Worm (Caenorhabditis elegans) whole organism, mixed stage, embryonic: ENCODE measurements around the gene str-262.

Experiments
- M03D4.4 ChIP-seq: sonication (generic microtip); optimal IDR thresholded peaks from 2 replicates; lab custom pipeline; 2017; ENCODE audit warnings: mild to moderate bottlenecking, missing genetic modification characterization, missing compliant biosample characterization
- bed-3 ChIP-seq: fragments of 200-800 bp; sonication (Bioruptor generic); optimal IDR thresholded peaks from 3 replicates; lab custom pipeline; 2018; ENCODE audit warnings: mild to moderate bottlenecking, missing genetic modification characterization, moderate library complexity, missing compliant biosample characterization
- blmp-1 ChIP-seq: fragments of 150-350 bp; optimal IDR thresholded peaks from 2 replicates; lab custom pipeline; 2014; ENCODE audit warnings: missing biosample characterization, missing genetic modification characterization
- ceh-39 ChIP-seq: fragments of 150-350 bp; optimal IDR thresholded peaks from 2 replicates; lab custom pipeline; 2014; ENCODE audit warnings: missing biosample characterization, missing genetic modification characterization
- ceh-43 ChIP-seq: fragments of 200-800 bp; sonication (Bioruptor generic); optimal IDR thresholded peaks from 2 replicates; lab custom pipeline; 2018; ENCODE audit warnings: mild to moderate bottlenecking, missing genetic modification characterization, moderate library complexity, missing compliant biosample characterization
- ceh-83 ChIP-seq: fragments of 200-800 bp; sonication (Bioruptor generic); optimal IDR thresholded peaks from 2 replicates; lab custom pipeline; 2018; ENCODE audit warnings: mild to moderate bottlenecking, missing genetic modification characterization, missing compliant biosample characterization
- ces-1 ChIP-seq: fragments of 150-350 bp; optimal IDR thresholded peaks from 2 replicates; lab custom pipeline; 2014; ENCODE audit warnings: missing biosample characterization, missing genetic modification reagents, missing genetic modification characterization
- cnd-1 ChIP-seq: fragments of 200-800 bp; sonication (Bioruptor generic); optimal IDR thresholded peaks from 2 replicates; lab custom pipeline; 2018; ENCODE audit warnings: mild to moderate bottlenecking, missing genetic modification characterization, missing compliant biosample characterization
- drap-1 ChIP-seq: fragments of 200-800 bp; sonication (Bioruptor generic); optimal IDR thresholded peaks from 3 replicates; lab custom pipeline; 2018; ENCODE audit warnings: mild to moderate bottlenecking, missing genetic modification characterization, missing compliant biosample characterization
- elt-1 ChIP-seq: sonication (generic microtip); optimal IDR thresholded peaks from 2 replicates; lab custom pipeline; 2017; ENCODE audit warnings: missing genetic modification characterization, mild to moderate bottlenecking, missing compliant biosample characterization, antibody characterized with exemption, moderate library complexity, borderline replicate concordance; ENCODE audit not compliant: insufficient read depth
- elt-3 ChIP-seq: fragments of 150-350 bp; optimal IDR thresholded peaks from 2 replicates; lab custom pipeline; 2014; ENCODE audit warnings: missing biosample characterization, missing genetic modification characterization
- flh-1 ChIP-seq: fragments of 200-800 bp; sonication (Bioruptor generic); optimal IDR thresholded peaks from 2 replicates; lab custom pipeline; 2018; ENCODE audit warnings: mild to moderate bottlenecking, missing genetic modification characterization, moderate library complexity, missing compliant biosample characterization
- ham-2 ChIP-seq: fragments of 200-800 bp; sonication (Bioruptor generic); optimal IDR thresholded peaks from 2 replicates; lab custom pipeline; 2018; ENCODE audit warnings: mild to moderate bottlenecking, missing genetic modification characterization, missing compliant biosample characterization
- hlh-1 ChIP-seq: fragments of 150-350 bp; optimal IDR thresholded peaks from 2 replicates; lab custom pipeline; 2014; ENCODE audit warnings: missing biosample characterization, missing genetic modification reagents, missing genetic modification characterization
- lin-32 ChIP-seq: fragments of 200-800 bp; sonication (Bioruptor generic); optimal IDR thresholded peaks from 2 replicates; lab custom pipeline; 2018; ENCODE audit warnings: mild to moderate bottlenecking, missing genetic modification characterization, missing compliant biosample characterization
- lsy-2 ChIP-seq: fragments of 150-350 bp; optimal IDR thresholded peaks from 2 replicates; lab custom pipeline; 2014; ENCODE audit warnings: missing biosample characterization, missing genetic modification characterization
- mab-5 ChIP-seq: fragments of 150-350 bp; optimal IDR thresholded peaks from 2 replicates; lab custom pipeline; 2014; ENCODE audit warnings: missing biosample characterization, missing genetic modification characterization
- mep-1 ChIP-seq: fragments of 150-350 bp; optimal IDR thresholded peaks from 2 replicates; lab custom pipeline; 2017; ENCODE audit warnings: missing biosample characterization, missing genetic modification reagents, missing genetic modification characterization, inconsistent platforms
- nhr-12 ChIP-seq: fragments of 150-350 bp; optimal IDR thresholded peaks from 2 replicates; lab custom pipeline; 2014; ENCODE audit warnings: missing biosample characterization, missing genetic modification characterization
- nhr-2 ChIP-seq: fragments of 150-350 bp; optimal IDR thresholded peaks from 2 replicates; lab custom pipeline; 2014; ENCODE audit warnings: missing biosample characterization, missing genetic modification characterization
- nhr-237 ChIP-seq: fragments of 150-350 bp; optimal IDR thresholded peaks from 2 replicates; lab custom pipeline; 2014; ENCODE audit warnings: missing biosample characterization, missing genetic modification characterization
- nhr-28 ChIP-seq: fragments of 150-350 bp; optimal IDR thresholded peaks from 2 replicates; lab custom pipeline; 2014; ENCODE audit warnings: missing biosample characterization, missing genetic modification characterization
- pha-4 ChIP-seq: fragments of 150-350 bp; optimal IDR thresholded peaks from 2 replicates; lab custom pipeline; 2018; ENCODE audit warnings: missing biosample characterization, missing genetic modification reagents, missing genetic modification characterization
- snpc-4 ChIP-seq: fragments of 150-350 bp; optimal IDR thresholded peaks from 2 replicates; lab custom pipeline; 2014; ENCODE audit warnings: missing biosample characterization, missing genetic modification characterization
- sptf-1 ChIP-seq: sonication (generic microtip); optimal IDR thresholded peaks from 2 replicates; lab custom pipeline; 2017; ENCODE audit warnings: mild to moderate bottlenecking, missing genetic modification characterization, moderate library complexity, missing compliant biosample characterization
- tbx-8 ChIP-seq: fragments of 200-800 bp; sonication (Bioruptor generic); optimal IDR thresholded peaks from 2 replicates; lab custom pipeline; 2018; ENCODE audit warnings: mild to moderate bottlenecking, missing genetic modification characterization, moderate library complexity, missing compliant biosample characterization
- unc-120 ChIP-seq: sonication (generic microtip); optimal IDR thresholded peaks from 2 replicates; lab custom pipeline; 2017; ENCODE audit warnings: missing genetic modification characterization, missing compliant biosample characterization; ENCODE audit not compliant: poor library complexity, severe bottlenecking
- unc-39 ChIP-seq: fragments of 150-350 bp; optimal IDR thresholded peaks from 2 replicates; lab custom pipeline; 2014; ENCODE audit warnings: missing biosample characterization, missing genetic modification characterization
- unc-62 ChIP-seq: fragments of 150-350 bp; optimal IDR thresholded peaks from 2 replicates; lab custom pipeline; 2014; ENCODE audit warnings: missing biosample characterization, missing genetic modification reagents, missing genetic modification characterization
- zip-8 ChIP-seq: fragments of 150-350 bp; optimal IDR thresholded peaks from 2 replicates; lab custom pipeline; 2014; ENCODE audit warnings: missing biosample characterization, missing genetic modification characterization
- ztf-11 ChIP-seq: fragments of 150-350 bp; optimal IDR thresholded peaks from 2 replicates; lab custom pipeline; 2014; ENCODE audit warnings: missing biosample characterization, missing genetic modification characterization

str-262 gene

ce11 chrV:725807-726572 lies 26.6 kb downstream of the str-262 start:
- TF ChIP-seq hlh-1 (tag; lab: Kevin White, UChicago): no peak
- no peak for TF ChIP-seq elt-1 (tag; lab: Kevin White, UChicago)
- no peak for TF ChIP-seq nhr-2 (tag; lab: Kevin White, UChicago)
- no peak for TF ChIP-seq ceh-43 (GFP tag; lab: Kevin White, UChicago)
- TF ChIP-seq mab-5 (tag; lab: Kevin White, UChicago): no peak
- TF ChIP-seq tbx-8 (GFP tag; lab: Kevin White, UChicago): no peak
- TF ChIP-seq snpc-4 (tag; lab: Kevin White, UChicago): no peak
- TF ChIP-seq drap-1 (GFP tag; lab: Kevin White, UChicago): no peak
- TF ChIP-seq flh-1: no peak
- no peak for TF ChIP-seq elt-3 (tag; lab: Kevin White, UChicago)
- no peak for TF ChIP-seq pha-4
- no peak for TF ChIP-seq sptf-1 (tag; lab: Kevin White, UChicago)
- no peak for TF ChIP-seq cnd-1 (tag; lab: Kevin White, UChicago)
- no peak for TF ChIP-seq lsy-2
- no peak for TF ChIP-seq zip-8 (tag; lab: Kevin White, UChicago)
- TF ChIP-seq ztf-11: no peak
- no peak for TF ChIP-seq unc-120 (tag; lab: Kevin White, UChicago)

DNA sequence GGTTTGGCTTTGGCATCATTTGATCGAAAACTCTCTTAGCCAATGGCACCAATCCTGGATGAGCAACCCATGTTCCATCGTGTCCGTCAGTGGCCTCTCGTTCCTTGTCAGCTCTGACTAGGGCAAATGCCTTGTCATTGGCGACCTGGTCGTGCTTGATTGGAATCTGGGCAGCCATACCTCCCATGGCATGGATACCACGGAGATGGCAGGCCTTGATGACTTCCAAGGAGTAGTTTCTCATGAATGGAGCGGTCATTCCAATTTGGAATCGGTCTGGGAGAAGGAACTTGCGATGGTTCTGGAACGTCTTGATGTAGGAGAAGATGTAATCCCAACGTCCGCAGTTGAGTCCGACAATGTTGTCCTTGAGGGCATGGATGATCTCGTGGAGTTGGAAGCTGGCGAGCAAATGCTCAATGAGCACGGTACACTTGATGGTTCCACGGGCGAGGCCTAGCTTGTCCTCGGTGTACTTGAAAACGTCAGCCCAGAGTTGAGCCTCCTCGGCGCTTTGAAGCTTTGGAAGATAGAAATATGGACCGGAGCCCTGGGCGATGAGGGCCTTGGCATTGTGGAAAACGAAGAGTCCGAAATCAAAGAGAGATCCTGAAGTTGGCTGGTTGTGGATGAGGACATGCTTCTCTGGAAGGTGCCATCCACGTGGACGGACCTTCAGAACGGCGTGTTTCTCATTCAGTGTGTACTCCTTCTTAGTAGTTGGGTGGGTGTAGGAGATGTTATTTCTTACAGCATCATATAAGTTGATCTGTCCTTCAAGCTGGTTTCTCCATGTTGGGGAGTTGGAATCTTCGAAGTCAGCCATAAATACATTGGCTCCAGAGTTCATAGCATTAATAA lies 27.4 kb downstream of the str-262 start:
- no peak for TF ChIP-seq unc-120 (tag; lab: Kevin White, UChicago)
- no peak for TF ChIP-seq M03D4.4 (tag; lab: Kevin White, UChicago)
- TF ChIP-seq, all 35 proteins: peak for 0

DNA sequence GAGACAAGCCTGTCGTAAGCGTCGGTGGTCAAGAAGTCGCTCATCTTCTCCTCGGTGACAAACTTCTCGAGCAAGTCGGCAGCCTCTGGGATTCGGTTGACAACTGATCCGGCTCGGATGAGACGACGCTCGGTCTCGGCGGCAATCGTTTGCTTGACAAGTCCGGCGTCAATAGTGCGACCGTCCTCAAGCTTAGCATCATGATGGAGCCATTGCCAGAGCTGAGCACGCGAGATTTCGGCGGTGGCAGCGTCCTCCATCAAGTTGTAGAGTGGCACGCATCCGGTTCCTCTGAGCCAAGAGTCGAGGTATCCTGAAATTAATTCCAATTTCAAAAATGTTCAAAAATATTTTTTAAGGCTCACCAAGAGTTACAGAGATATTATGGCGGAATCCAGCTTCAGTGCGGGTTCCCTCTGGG lies 28.1 kb downstream of the str-262 start:
- TF ChIP-seq unc-120 (tag; lab: Kevin White, UChicago) (no peak), nhr-237 (no peak), ceh-39 (tag; lab: Kevin White, UChicago) (no peak), nhr-2 (tag; lab: Kevin White, UChicago) (no peak), zip-8 (tag; lab: Kevin White, UChicago) (no peak), lsy-2 (no peak), blmp-1 (tag; lab: Kevin White, UChicago) (no peak), cnd-1 (tag; lab: Kevin White, UChicago) (no peak), nhr-12 (tag; lab: Kevin White, UChicago) (no peak), tbx-8 (GFP tag; lab: Kevin White, UChicago) (no peak), pha-4 (no peak), ham-2 (no peak), sptf-1 (tag; lab: Kevin White, UChicago) (no peak), M03D4.4 (tag; lab: Kevin White, UChicago) (no peak)

- TF ChIP-seq ceh-39 (tag; lab: Kevin White, UChicago) (peak; percentile 44), hlh-1 (tag; lab: Kevin White, UChicago) (peak; percentile 9), snpc-4 (tag; lab: Kevin White, UChicago) (no peak), mep-1 (no peak), mab-5 (tag; lab: Kevin White, UChicago) (no peak), bed-3 (no peak), sptf-1 (tag; lab: Kevin White, UChicago) (peak; percentile 18), elt-3 (tag; lab: Kevin White, UChicago) (no peak)
Observed at ce11 chrV:723895-724352, 28.7 kb downstream of the str-262 start, which contains the start of gene fbxb-72. Gene fbxb-72 (minus strand): TSS chrV:723952.

ce11 chrV:722889-723288 lies 29.7 kb downstream of the str-262 start:
- no peak for TF ChIP-seq zip-8 (tag; lab: Kevin White, UChicago)

DNA sequence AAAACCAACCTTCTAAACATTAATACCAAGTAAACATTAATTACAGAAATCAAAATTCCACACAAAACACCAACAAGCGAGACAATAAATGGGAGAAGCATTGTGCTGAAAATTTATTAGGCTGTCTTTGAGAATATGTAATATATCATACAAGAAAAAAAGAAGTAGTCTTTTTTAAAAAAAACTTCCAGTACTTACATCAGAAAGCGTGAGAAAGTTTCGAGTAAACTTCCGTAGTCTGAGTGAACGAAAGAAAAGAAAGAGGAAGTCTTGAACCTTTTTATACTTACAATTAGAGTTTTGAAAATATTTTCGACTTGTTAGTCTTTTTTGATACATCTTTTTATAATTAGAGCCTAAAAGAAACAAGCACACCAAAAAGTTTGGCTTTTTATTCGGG lies 32.8 kb downstream of the str-262 start, which contains the start of gene srbc-40:
Gene srbc-40, minus strand, starts transcription at position 101 of the 400 bp plus-strand sequence.
- TF ChIP-seq unc-120 (tag; lab: Kevin White, UChicago): no peak
- TF ChIP-seq pha-4: no peak
- no peak for TF ChIP-seq blmp-1 (tag; lab: Kevin White, UChicago)
- no peak for TF ChIP-seq mep-1
- no peak for TF ChIP-seq ces-1 (GFP tag; lab: Kevin White, UChicago)
- TF ChIP-seq sptf-1 (tag; lab: Kevin White, UChicago): no peak
- no peak for TF ChIP-seq lin-32 (GFP tag; lab: Kevin White, UChicago)
- TF ChIP-seq ceh-83 (GFP tag; lab: Kevin White, UChicago): no peak
- no peak for TF ChIP-seq cnd-1 (tag; lab: Kevin White, UChicago)
- no peak for TF ChIP-seq mab-5 (tag; lab: Kevin White, UChicago)
- no peak for TF ChIP-seq nhr-12 (tag; lab: Kevin White, UChicago)
- TF ChIP-seq ztf-11: no peak
- no peak for TF ChIP-seq elt-3 (tag; lab: Kevin White, UChicago)
- TF ChIP-seq tbx-8 (GFP tag; lab: Kevin White, UChicago): no peak
- TF ChIP-seq unc-62 (GFP tag; lab: Kevin White, UChicago): no peak
- no peak for TF ChIP-seq ham-2
- TF ChIP-seq nhr-28: no peak
- no peak for TF ChIP-seq elt-1 (tag; lab: Kevin White, UChicago)
- no peak for TF ChIP-seq snpc-4 (tag; lab: Kevin White, UChicago)
- no peak for TF ChIP-seq unc-39 (tag; lab: Kevin White, UChicago)
- TF ChIP-seq, all 35 proteins: peak for 0
